Fruit fly (Drosophila melanogaster) whole organism, adult: Measurements from ENCODE around the gene CG32212.

Experiments used
- CG12768 ChIP-seq: fragments of 200-800 bp; sonication (Bioruptor generic); optimal IDR thresholded peaks from 2 replicates; lab custom pipeline; 2017; ENCODE audit warnings: missing biosample characterization, missing genetic modification characterization, mild to moderate bottlenecking, moderate library complexity, missing genetic modification reagents
- CG5204 ChIP-seq: fragments of 200-800 bp; sonication (Bioruptor generic); optimal IDR thresholded peaks from 2 replicates; lab custom pipeline; 2016; ENCODE audit warnings: missing biosample characterization, missing genetic modification characterization
- cic ChIP-seq: fragments of 200-800 bp; sonication (Bioruptor generic); optimal IDR thresholded peaks from 2 replicates; lab custom pipeline; 2017; ENCODE audit warnings: missing biosample characterization, mild to moderate bottlenecking, missing genetic modification characterization, moderate library complexity
- kay ChIP-seq: fragments of 200-800 bp; sonication (Bioruptor generic); peaks from one replicate; lab custom pipeline; 2016; ENCODE audit warnings: missing biosample characterization, missing genetic modification characterization, borderline replicate concordance
- ovo ChIP-seq: fragments of 200-800 bp; sonication (Bioruptor generic); optimal IDR thresholded peaks from 2 replicates; lab custom pipeline; 2016; ENCODE audit warnings: missing biosample characterization, missing genetic modification characterization

dm6 chr3L:19499334-19499733 lies 12.0 kb downstream of the CG32212 start:
- TF ChIP-seq cic (GFP tag; lab: Kevin White, UChicago) (no peak), CG12768 (GFP tag; lab: Kevin White, UChicago) (no peak), CG5204 (no peak), ovo (GFP tag; lab: Kevin White, UChicago) (no peak), kay (GFP tag; lab: Kevin White, UChicago) (no peak)
